Worm (Caenorhabditis elegans) whole organism, L2 larva: ENCODE data around the gene his-8.

Experiments used
- lin-11 ChIP-seq: fragments of 150-350 bp; sonication (generic microtip); optimal IDR thresholded peaks from 2 replicates; lab custom pipeline; 2014; ENCODE audit warnings: missing biosample characterization, missing genetic modification characterization, inconsistent platforms, mixed read lengths
- nhr-10 ChIP-seq: sonication (generic microtip); optimal IDR thresholded peaks from 2 replicates; lab custom pipeline; 2017; ENCODE audit warnings: missing biosample characterization, missing genetic modification characterization
- nhr-12 ChIP-seq: fragments of 150-350 bp; optimal IDR thresholded peaks from 2 replicates; lab custom pipeline; 2014; ENCODE audit warnings: missing biosample characterization, missing genetic modification characterization

ce11 chrV:8495106-8495505 is 37.8 kb downstream of the his-8 start:
- TF ChIP-seq nhr-12 (tag; lab: Kevin White, UChicago) (no peak), nhr-10 (no peak), lin-11 (no peak)
